Worm (Caenorhabditis elegans): Measurements from ENCODE around the gene T28A8.4.

ce11 chrIII:13457305-13457704 is 46.2 kb upstream of the T28A8.4 start:
- TF ChIP-seq nhr-120 (GFP tag; IDR thresholded peaks at IDR 0.05): no peak
- no peak for TF ChIP-seq ama-1 (optimal IDR thresholded peaks at IDR 0.05)
- no peak for TF ChIP-seq ama-1 (GFP tag; optimal IDR thresholded peaks at IDR 0.05)
- no peak for TF ChIP-seq unc-130 (GFP tag; optimal IDR thresholded peaks at IDR 0.05)
- TF ChIP-seq rec-8 (tag; optimal IDR thresholded peaks at IDR 0.05): no peak
